Worm (Caenorhabditis elegans) whole organism, L3 larva: Measurements from ENCODE around the gene shpk-1.

Experiments
- aly-2 ChIP-seq: fragments of 150-350 bp; optimal IDR thresholded peaks from 2 replicates; lab custom pipeline; 2014; ENCODE audit warnings: missing biosample characterization, missing genetic modification characterization
- ceh-82 ChIP-seq: fragments of 150-350 bp; optimal IDR thresholded peaks from 2 replicates; lab custom pipeline; 2014; ENCODE audit warnings: missing biosample characterization, missing genetic modification characterization
- ceh-9 ChIP-seq: sonication (generic microtip); optimal IDR thresholded peaks from 2 replicates; lab custom pipeline; 2018; ENCODE audit warnings: missing biosample characterization, missing genetic modification characterization
- elt-1 ChIP-seq: fragments of 150-350 bp; optimal IDR thresholded peaks from 2 replicates; lab custom pipeline; 2014; ENCODE audit warnings: missing biosample characterization, missing genetic modification characterization
- fkh-2 ChIP-seq: fragments of 150-350 bp; optimal IDR thresholded peaks from 2 replicates; lab custom pipeline; 2014; ENCODE audit warnings: missing biosample characterization, missing genetic modification reagents, missing genetic modification characterization
- mdl-1 ChIP-seq: fragments of 150-350 bp; optimal IDR thresholded peaks from 2 replicates; lab custom pipeline; 2014; ENCODE audit warnings: missing biosample characterization, missing genetic modification characterization
- nhr-11 ChIP-seq: fragments of 150-350 bp; optimal IDR thresholded peaks from 2 replicates; lab custom pipeline; 2014; ENCODE audit warnings: missing biosample characterization, missing genetic modification characterization
- nhr-12 ChIP-seq: fragments of 150-350 bp; optimal IDR thresholded peaks from 2 replicates; lab custom pipeline; 2014; ENCODE audit warnings: missing biosample characterization, missing genetic modification characterization
- nhr-23 ChIP-seq: fragments of 150-350 bp; optimal IDR thresholded peaks from 2 replicates; lab custom pipeline; 2014; ENCODE audit warnings: missing biosample characterization, missing genetic modification reagents, missing genetic modification characterization
- snpc-4 ChIP-seq: fragments of 150-350 bp; optimal IDR thresholded peaks from 2 replicates; lab custom pipeline; 2014; ENCODE audit warnings: missing biosample characterization, missing genetic modification characterization
- ztf-11 ChIP-seq: fragments of 150-350 bp; optimal IDR thresholded peaks from 2 replicates; lab custom pipeline; 2014; ENCODE audit warnings: missing biosample characterization, missing genetic modification characterization

ce11 chrIII:13614206-13614605 lies 6.4 kb downstream of the shpk-1 start:
- TF ChIP-seq fkh-2 (tag; lab: Kevin White, UChicago) (no peak), nhr-23 (tag; lab: Kevin White, UChicago) (no peak), ztf-11 (tag; lab: Kevin White, UChicago) (no peak), nhr-11 (no peak), elt-1 (tag; lab: Kevin White, UChicago) (no peak), snpc-4 (tag; lab: Kevin White, UChicago) (no peak), aly-2 (tag; lab: Kevin White, UChicago) (no peak), nhr-12 (tag; lab: Kevin White, UChicago) (no peak), ceh-82 (tag; lab: Kevin White, UChicago) (no peak), ceh-9 (tag; lab: Kevin White, UChicago) (no peak), mdl-1 (tag; lab: Kevin White, UChicago) (no peak)
